Fruit fly (Drosophila melanogaster): ENCODE results near the gene CG3330.

Gene CG3330

DNA sequence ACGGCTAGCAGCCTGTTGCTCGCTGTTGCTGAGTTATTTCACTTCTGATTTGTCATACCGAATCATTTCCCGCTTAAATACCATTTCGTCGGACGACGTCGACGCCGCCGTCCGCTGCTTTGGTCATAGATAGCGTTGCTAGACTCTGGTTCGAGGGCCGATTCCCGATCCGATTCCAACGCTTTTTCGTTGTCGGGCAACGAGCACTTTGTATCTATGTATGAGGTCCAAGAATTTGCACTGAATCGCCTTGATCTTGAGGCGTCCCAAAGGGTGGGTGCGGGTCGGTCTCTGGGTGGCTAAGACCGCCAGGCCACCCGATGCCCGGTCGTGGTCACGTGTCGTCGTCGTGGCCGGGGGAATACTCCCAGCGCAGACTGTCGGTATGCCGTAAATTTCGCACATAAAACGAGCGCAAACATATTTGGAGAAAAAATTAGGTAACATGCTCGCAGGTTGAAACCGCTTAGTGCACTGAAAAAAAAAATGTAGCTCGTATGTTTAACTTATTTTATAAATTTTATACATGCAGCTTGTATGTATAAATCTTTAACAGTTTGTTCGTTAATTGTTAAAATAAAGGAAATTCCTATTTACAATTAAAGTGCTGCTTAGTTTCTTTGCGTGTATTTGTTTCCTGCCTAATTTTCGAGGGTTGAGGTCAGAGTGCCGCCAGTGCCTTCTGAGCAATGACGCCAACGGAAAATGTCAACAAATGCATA, 38.4 kb downstream of the CG3330 start, which contains the start of gene CG3348 (continued):
- peak; percentile 51; the same call in 1 of the 2 replicates for TF ChIP-seq danr (GFP tag; IDR thresholded peaks at IDR 0.05)
- no peak for TF ChIP-seq z (GFP tag; IDR thresholded peaks at IDR 0.05)
- TF ChIP-seq Ssrp (tag; optimal IDR thresholded peaks at IDR 0.05): peak; percentile 47
- TF ChIP-seq insv (GFP tag; optimal IDR thresholded peaks at IDR 0.05): no peak
- TF ChIP-seq exex (tag; optimal IDR thresholded peaks at IDR 0.05): no peak
- TF ChIP-seq cas (GFP tag; IDR thresholded peaks at IDR 0.05): 0 out of 2 replicates have a peak, but pooled peaks have one; percentile 49
- TF ChIP-seq HmgD (GFP tag; optimal IDR thresholded peaks at IDR 0.05): no peak
- peak; percentile 48; the same call in 1 of the 2 replicates for TF ChIP-seq CG8765 (GFP tag; IDR thresholded peaks at IDR 0.05)
- no peak for TF ChIP-seq pb (GFP tag; optimal IDR thresholded peaks at IDR 0.05)
- TF ChIP-seq fd3F (GFP tag; optimal IDR thresholded peaks at IDR 0.05): peak; percentile 51
- TF ChIP-seq CG18476 (GFP tag; optimal IDR thresholded peaks at IDR 0.05): peak; percentile 66
- TF ChIP-seq Ets97D (GFP tag; optimal IDR thresholded peaks at IDR 0.05): peak; percentile 6

DNA sequence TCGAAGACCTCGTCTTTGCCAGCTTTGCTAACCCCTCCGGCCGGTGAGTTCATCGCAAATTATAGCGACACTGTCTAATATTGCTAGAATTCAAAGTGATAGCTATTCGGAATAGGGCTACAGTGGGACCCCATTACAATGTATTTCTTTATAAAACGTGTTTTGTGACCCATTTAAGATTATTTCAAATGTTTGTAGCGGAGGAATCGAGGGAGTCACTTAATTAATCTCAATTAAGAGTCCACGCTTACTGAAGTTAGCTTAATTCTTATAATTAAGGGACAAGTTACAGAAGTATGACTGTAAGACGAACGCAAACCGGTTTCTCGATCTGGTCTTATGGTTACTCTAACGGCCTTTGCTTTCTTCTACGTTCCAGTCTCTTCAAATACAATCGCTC, 41.0 kb downstream of the CG3330 start:
- TF ChIP-seq CG7987 (GFP tag; optimal IDR thresholded peaks at IDR 0.05) (peak; percentile 74), ind (GFP tag; optimal IDR thresholded peaks at IDR 0.05) (peak; percentile 45), unpg (GFP tag; optimal IDR thresholded peaks at IDR 0.05) (peak; percentile 54), insv (GFP tag; optimal IDR thresholded peaks at IDR 0.05) (no peak), zfh2 (GFP tag; optimal IDR thresholded peaks at IDR 0.05) (peak; percentile 61), CG32532 (GFP tag; IDR thresholded peaks at IDR 0.05) (peak; percentile 80), CG31441 (GFP tag; IDR thresholded peaks at IDR 0.05) (peak; percentile 22; the same call in 1 of the 2 replicates), CG1024 (GFP tag; IDR thresholded peaks at IDR 0.05) (no peak), zf30C (GFP tag; optimal IDR thresholded peaks at IDR 0.05) (no peak), CG4617 (GFP tag; optimal IDR thresholded peaks at IDR 0.05; ENCODE audit: borderline replicate concordance) (no peak), BtbVII (GFP tag; optimal IDR thresholded peaks at IDR 0.05) (peak; percentile 12), mirr (GFP tag; optimal IDR thresholded peaks at IDR 0.05) (no peak), sens (GFP tag) (peak; percentile 91), chm (GFP tag; IDR thresholded peaks at IDR 0.05) (0 out of 2 replicates have a peak, but pooled peaks have one; percentile 21), maf-S (GFP tag; optimal IDR thresholded peaks at IDR 0.05) (no peak), CG10267 (tag; optimal IDR thresholded peaks at IDR 0.05) (peak; percentile 17), CG18476 (GFP tag; optimal IDR thresholded peaks at IDR 0.05) (peak; percentile 21), Ssrp (tag; optimal IDR thresholded peaks at IDR 0.05) (peak; percentile 25), CG11560 (tag; IDR thresholded peaks at IDR 0.05) (no peak), ATbp (GFP tag; optimal IDR thresholded peaks at IDR 0.05) (no peak), Fer1 (GFP tag; optimal IDR thresholded peaks at IDR 0.05) (peak; percentile 51), bsh (GFP tag; optimal IDR thresholded peaks at IDR 0.05) (peak in 1 of 2 experiments; percentile 64), phol (tag; optimal IDR thresholded peaks at IDR 0.05) (peak; percentile 33), CG11723 (GFP tag; optimal IDR thresholded peaks at IDR 0.05) (peak; percentile 11), lilli (GFP tag; optimal IDR thresholded peaks at IDR 0.05) (peak; percentile 37), H15 (GFP tag; IDR thresholded peaks at IDR 0.05) (no peak), Myb (GFP tag; optimal IDR thresholded peaks at IDR 0.05) (peak; percentile 6), seq (GFP tag; IDR thresholded peaks at IDR 0.05) (no peak), CG13894 (tag; optimal IDR thresholded peaks at IDR 0.05) (peak; percentile 54), sd (tag; optimal IDR thresholded peaks at IDR 0.05) (peak; percentile 36), pum (GFP tag; optimal IDR thresholded peaks at IDR 0.05) (no peak), Stat92E (GFP tag; optimal IDR thresholded peaks at IDR 0.05) (no peak), CG9817 (tag; optimal IDR thresholded peaks at IDR 0.05) (peak; percentile 2), grn (GFP tag; optimal IDR thresholded peaks at IDR 0.05) (no peak), az2 (GFP tag; optimal IDR thresholded peaks at IDR 0.05) (peak; percentile 34), dmrt11E (tag; optimal IDR thresholded peaks at IDR 0.05) (peak; percentile 27), fd96Cb (tag; optimal IDR thresholded peaks at IDR 0.05) (peak; percentile 43), nmo (GFP tag; optimal IDR thresholded peaks at IDR 0.05) (peak; percentile 37), repo (GFP tag; optimal IDR thresholded peaks at IDR 0.05) (no peak)

Measured in whole organism, embryonic.